Worm (Caenorhabditis elegans) whole organism, L4 larva: ENCODE results near the gene C18B2.5.
A peak's percentile ranks its signal among the peaks of the same experiment; 100 is the strongest.

Source experiments
- ama-1 ChIP-seq: fragments of 150-350 bp; optimal IDR thresholded peaks from 2 replicates; lab custom pipeline; 2014; ENCODE audit warnings: inconsistent platforms, mixed read lengths
- attf-4 ChIP-seq: sonication (generic microtip); optimal IDR thresholded peaks from 3 replicates; lab custom pipeline; 2017; ENCODE audit warnings: missing biosample characterization, missing genetic modification characterization
- ceh-32 ChIP-seq: sonication (generic microtip); optimal IDR thresholded peaks from 2 replicates; lab custom pipeline; 2016; ENCODE audit warnings: mild to moderate bottlenecking, missing genetic modification characterization, missing compliant biosample characterization; ENCODE audit not compliant: poor library complexity
- daf-8 ChIP-seq: fragments of 200-800 bp; sonication (Bioruptor generic); IDR thresholded peaks from 2 replicates; pipeline ENCODE4 v1.3.6; 2022; ENCODE audit warnings: missing genetic modification characterization, missing compliant biosample characterization
- dve-1 ChIP-seq: sonication (generic microtip); optimal IDR thresholded peaks from 2 replicates; lab custom pipeline; 2017; ENCODE audit warnings: antibody characterized with exemption, mild to moderate bottlenecking, missing genetic modification characterization, missing compliant biosample characterization; ENCODE audit not compliant: insufficient read depth
- egl-43 ChIP-seq: fragments of 200-800 bp; sonication (Bioruptor generic); IDR thresholded peaks from 2 replicates; pipeline ENCODE4 v1.3.6; 2022; ENCODE audit warnings: missing genetic modification reagents, missing genetic modification characterization, missing compliant biosample characterization
- jun-1 ChIP-seq: fragments of 150-350 bp; optimal IDR thresholded peaks from 2 replicates; lab custom pipeline; 2014; ENCODE audit warnings: missing biosample characterization, missing genetic modification reagents, missing genetic modification characterization
- lsy-2 ChIP-seq, 2 experiments: fragments of 150-350 bp in 1 of 2; sonication (generic microtip) in 1 of 2; optimal IDR thresholded peaks; 2 replicates each; lab custom pipeline; 2014 to 2017; ENCODE audit warnings: missing biosample characterization in 2 of 2, missing genetic modification characterization in 2 of 2
- nhr-237 ChIP-seq: sonication (generic microtip); optimal IDR thresholded peaks from 2 replicates; lab custom pipeline; 2017; ENCODE audit warnings: missing biosample characterization, missing genetic modification characterization
- pqm-1 ChIP-seq: sonication (generic microtip); optimal IDR thresholded peaks from 2 replicates; lab custom pipeline; 2017; ENCODE audit warnings: missing biosample characterization, missing genetic modification characterization
- vab-7 ChIP-seq: fragments of 200-800 bp; sonication (Bioruptor generic); IDR thresholded peaks from 2 replicates; pipeline ENCODE4 v1.3.6; 2022; ENCODE audit warnings: missing genetic modification reagents, missing genetic modification characterization, missing compliant biosample characterization

DNA sequence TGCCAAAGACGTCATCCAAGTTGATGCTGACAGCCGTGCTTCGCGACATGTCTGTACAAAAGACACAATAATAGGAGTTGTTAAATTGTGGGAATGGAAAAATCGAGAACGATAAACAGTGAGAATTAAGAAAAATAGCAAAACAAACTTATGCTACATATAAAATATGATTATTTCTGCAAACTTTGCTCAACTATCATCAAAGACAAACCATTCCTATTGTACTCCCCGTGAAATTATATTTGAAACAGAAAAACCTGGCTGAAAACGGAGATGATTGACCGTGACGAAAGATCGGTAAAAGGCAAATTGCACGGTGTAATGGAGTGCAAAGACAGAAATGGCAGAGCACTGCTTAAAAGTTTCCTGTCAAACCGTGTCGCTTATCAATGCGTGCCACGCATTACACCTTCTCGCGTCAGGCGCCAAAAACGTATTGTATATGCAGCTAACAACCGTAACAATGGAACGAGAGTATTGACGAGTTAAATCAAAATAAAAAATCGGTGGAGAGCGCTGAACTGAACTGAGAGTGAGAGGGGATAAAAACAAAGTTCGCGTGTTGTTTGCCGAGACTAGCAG lies at the start of gene C18B2.5:
- TF ChIP-seq dve-1 (tag; lab: Kevin White, UChicago), result peak; percentile 33
- TF ChIP-seq daf-8, result no peak
- no peak for TF ChIP-seq ama-1 (lab: Kevin White, UChicago)
- TF ChIP-seq pqm-1 (tag; lab: Kevin White, UChicago), result peak; percentile 87
- no peak for TF ChIP-seq jun-1 (tag; lab: Kevin White, UChicago)
- TF ChIP-seq lsy-2 (tag; optimal IDR thresholded peaks at IDR 0.05; lab: Kevin White, UChicago), result no peak
- TF ChIP-seq nhr-237 (tag; lab: Kevin White, UChicago), result no peak
- no peak for TF ChIP-seq attf-4
- no peak for TF ChIP-seq egl-43
- no peak for TF ChIP-seq vab-7 (GFP tag; lab: Robert Waterston, UW)
- no peak for TF ChIP-seq ceh-32 (tag; lab: Kevin White, UChicago)
